Worm (Caenorhabditis elegans) whole organism, L1 larva: Measurements from ENCODE around the gene col-140.

Experiments
- alr-1 ChIP-seq: fragments of 200-800 bp; sonication (Bioruptor generic); optimal IDR thresholded peaks from 2 replicates; lab custom pipeline; 2018; ENCODE audit warnings: borderline replicate concordance, mild to moderate bottlenecking, missing genetic modification characterization, missing compliant biosample characterization
- aly-2 ChIP-seq: fragments of 150-350 bp; optimal IDR thresholded peaks from 2 replicates; lab custom pipeline; 2014; ENCODE audit warnings: missing biosample characterization, missing genetic modification characterization
- blmp-1 ChIP-seq: fragments of 150-350 bp; optimal IDR thresholded peaks from 2 replicates; lab custom pipeline; 2014; ENCODE audit warnings: missing biosample characterization, missing genetic modification characterization
- ceh-63 ChIP-seq: fragments of 200-800 bp; sonication (Bioruptor generic); optimal IDR thresholded peaks from 2 replicates; lab custom pipeline; 2018; ENCODE audit warnings: mild to moderate bottlenecking, missing genetic modification characterization, missing compliant biosample characterization
- ceh-90 ChIP-seq: sonication (generic microtip); optimal IDR thresholded peaks from 2 replicates; lab custom pipeline; 2016; ENCODE audit warnings: missing genetic modification characterization, missing compliant biosample characterization
- ces-1 ChIP-seq: fragments of 150-350 bp; optimal IDR thresholded peaks from 2 replicates; lab custom pipeline; 2014; ENCODE audit warnings: missing biosample characterization, missing genetic modification reagents, missing genetic modification characterization
- dsc-1 ChIP-seq: sonication (generic microtip); optimal IDR thresholded peaks from 2 replicates; lab custom pipeline; 2016; ENCODE audit warnings: mild to moderate bottlenecking, missing genetic modification characterization, missing compliant biosample characterization
- efl-1 ChIP-seq, 4 experiments: fragments of 150-350 bp; optimal IDR thresholded peaks in 3 of 4; peaks in 1 of 4; 1 replicate in 1 of 4; 2 replicates in 3 of 4; lab custom pipeline; 2014; ENCODE audit warnings: missing biosample characterization in 2 of 4, missing genetic modification characterization in 2 of 4, missing genetic modification reagents in 2 of 4
- efl-3 ChIP-seq: fragments of 200-800 bp; sonication (Bioruptor generic); optimal IDR thresholded peaks from 2 replicates; lab custom pipeline; 2018; ENCODE audit warnings: mild to moderate bottlenecking, missing genetic modification characterization, missing compliant biosample characterization
- elt-2 ChIP-seq: sonication (generic microtip); optimal IDR thresholded peaks from 2 replicates; lab custom pipeline; 2016; ENCODE audit warnings: missing genetic modification characterization, mild to moderate bottlenecking, inconsistent platforms, missing compliant biosample characterization, missing genetic modification reagents
- ets-5 ChIP-seq: fragments of 200-800 bp; sonication (Bioruptor generic); IDR thresholded peaks from 2 replicates; pipeline ENCODE4 v1.3.6; 2022; ENCODE audit warnings: missing genetic modification characterization, missing compliant biosample characterization
- fkh-4 ChIP-seq: sonication (generic microtip); optimal IDR thresholded peaks from 2 replicates; lab custom pipeline; 2016; ENCODE audit warnings: missing compliant biosample characterization, missing genetic modification characterization, borderline replicate concordance
- fkh-8 ChIP-seq: sonication (generic microtip); optimal IDR thresholded peaks from 2 replicates; lab custom pipeline; 2016; ENCODE audit warnings: mild to moderate bottlenecking, missing genetic modification characterization, missing compliant biosample characterization
- grh-1 ChIP-seq: fragments of 200-800 bp; sonication (Bioruptor generic); IDR thresholded peaks from 2 replicates; pipeline ENCODE4 v1.3.6; 2022; ENCODE audit warnings: missing genetic modification reagents, missing genetic modification characterization, missing compliant biosample characterization
- hpl-2 ChIP-seq: fragments of 150-350 bp; optimal IDR thresholded peaks from 2 replicates; lab custom pipeline; 2014; ENCODE audit warnings: missing biosample characterization, missing genetic modification reagents, missing genetic modification characterization
- irx-1 ChIP-seq: sonication (generic microtip); optimal IDR thresholded peaks from 2 replicates; lab custom pipeline; 2016; ENCODE audit warnings: missing genetic modification characterization, missing compliant biosample characterization
- isw-1 ChIP-seq: fragments of 200-800 bp; sonication (Bioruptor generic); IDR thresholded peaks from 2 replicates; pipeline ENCODE4 v1.3.6; 2022; ENCODE audit warnings: missing genetic modification characterization, missing compliant biosample characterization
- lin-14 ChIP-seq: fragments of 200-800 bp; sonication (Bioruptor generic); optimal IDR thresholded peaks from 2 replicates; lab custom pipeline; 2018; ENCODE audit warnings: mild to moderate bottlenecking, missing genetic modification characterization, moderate library complexity, missing compliant biosample characterization
- lsy-2 ChIP-seq, 2 experiments: fragments of 150-350 bp; optimal IDR thresholded peaks; 2 replicates each; lab custom pipeline; 2014; ENCODE audit warnings: missing biosample characterization in 2 of 2, missing genetic modification characterization in 2 of 2
- mab-9 ChIP-seq: fragments of 200-800 bp; sonication (Bioruptor generic); IDR thresholded peaks from 2 replicates; pipeline ENCODE4 v1.3.6; 2022; ENCODE audit warnings: missing genetic modification reagents, missing genetic modification characterization, missing compliant biosample characterization
- mef-2 ChIP-seq: fragments of 150-350 bp; optimal IDR thresholded peaks from 2 replicates; lab custom pipeline; 2014; ENCODE audit warnings: missing biosample characterization, missing genetic modification characterization
- mep-1 ChIP-seq: fragments of 150-350 bp; optimal IDR thresholded peaks from 2 replicates; lab custom pipeline; 2014; ENCODE audit warnings: missing biosample characterization, missing genetic modification characterization
- nhr-11 ChIP-seq: fragments of 150-350 bp; optimal IDR thresholded peaks from 2 replicates; lab custom pipeline; 2014; ENCODE audit warnings: missing biosample characterization, missing genetic modification characterization
- nhr-20 ChIP-seq: sonication (generic microtip); optimal IDR thresholded peaks from 2 replicates; lab custom pipeline; 2016; ENCODE audit warnings: mild to moderate bottlenecking, missing genetic modification characterization, missing compliant biosample characterization
- nhr-237 ChIP-seq: fragments of 150-350 bp; optimal IDR thresholded peaks from 2 replicates; lab custom pipeline; 2014; ENCODE audit warnings: missing biosample characterization, missing genetic modification characterization
- nhr-47 ChIP-seq: sonication (generic microtip); optimal IDR thresholded peaks from 2 replicates; lab custom pipeline; 2016; ENCODE audit warnings: mild to moderate bottlenecking, missing genetic modification characterization, moderate library complexity, missing compliant biosample characterization
- nhr-71 ChIP-seq: sonication (generic microtip); optimal IDR thresholded peaks from 2 replicates; lab custom pipeline; 2016; ENCODE audit warnings: mild to moderate bottlenecking, missing genetic modification characterization, moderate library complexity, missing compliant biosample characterization
- nhr-76 ChIP-seq: sonication (generic microtip); optimal IDR thresholded peaks from 2 replicates; lab custom pipeline; 2017; ENCODE audit warnings: missing biosample characterization, missing genetic modification characterization
- nhr-77 ChIP-seq: fragments of 150-350 bp; optimal IDR thresholded peaks from 2 replicates; lab custom pipeline; 2014; ENCODE audit warnings: missing biosample characterization, missing genetic modification characterization
- nhr-84 ChIP-seq: sonication (generic microtip); optimal IDR thresholded peaks from 2 replicates; lab custom pipeline; 2017; ENCODE audit warnings: missing biosample characterization, missing genetic modification characterization
- nhr-85 ChIP-seq: sonication (generic microtip); peaks from one replicate; lab custom pipeline; 2016; ENCODE audit warnings: missing genetic modification characterization, inconsistent platforms, missing compliant biosample characterization
- pqm-1 ChIP-seq: sonication (generic microtip); optimal IDR thresholded peaks from 3 replicates; lab custom pipeline; 2017; ENCODE audit warnings: missing biosample characterization, missing genetic modification characterization
- rnt-1 ChIP-seq: sonication (generic microtip); optimal IDR thresholded peaks from 2 replicates; lab custom pipeline; 2016; ENCODE audit warnings: mild to moderate bottlenecking, missing genetic modification characterization, moderate library complexity, missing compliant biosample characterization
- snpc-4 ChIP-seq: fragments of 150-350 bp; optimal IDR thresholded peaks from 2 replicates; lab custom pipeline; 2014; ENCODE audit warnings: missing biosample characterization, missing genetic modification characterization
- snu-23 ChIP-seq: sonication (generic microtip); optimal IDR thresholded peaks from 2 replicates; lab custom pipeline; 2016; ENCODE audit warnings: missing genetic modification characterization, missing compliant biosample characterization
- sup-37 ChIP-seq: fragments of 200-800 bp; sonication (Bioruptor generic); optimal IDR thresholded peaks from 2 replicates; lab custom pipeline; 2018; ENCODE audit warnings: mild to moderate bottlenecking, missing genetic modification characterization, missing compliant biosample characterization
- swsn-7 ChIP-seq: sonication (generic microtip); optimal IDR thresholded peaks from 2 replicates; lab custom pipeline; 2016; ENCODE audit warnings: missing genetic modification characterization, missing compliant biosample characterization
- tbx-2 ChIP-seq: sonication (generic microtip); optimal IDR thresholded peaks from 2 replicates; lab custom pipeline; 2016; ENCODE audit warnings: missing genetic modification characterization, missing compliant biosample characterization
- unc-130 ChIP-seq: fragments of 150-350 bp; optimal IDR thresholded peaks from 2 replicates; lab custom pipeline; 2017; ENCODE audit warnings: missing biosample characterization, missing genetic modification characterization, inconsistent platforms
- unc-86 ChIP-seq: sonication (generic microtip); optimal IDR thresholded peaks from 2 replicates; lab custom pipeline; 2016; ENCODE audit warnings: missing genetic modification characterization, missing compliant biosample characterization
- unc-98 ChIP-seq: fragments of 200-800 bp; sonication (Bioruptor generic); IDR thresholded peaks from 2 replicates; pipeline ENCODE4 v1.3.6; 2022; ENCODE audit warnings: missing genetic modification characterization, missing compliant biosample characterization
- zag-1 ChIP-seq: fragments of 150-350 bp; optimal IDR thresholded peaks from 2 replicates; lab custom pipeline; 2014; ENCODE audit warnings: missing biosample characterization, missing genetic modification characterization
- zip-4 ChIP-seq: fragments of 200-800 bp; sonication (Bioruptor generic); optimal IDR thresholded peaks from 2 replicates; lab custom pipeline; 2018; ENCODE audit warnings: mild to moderate bottlenecking, missing genetic modification characterization, moderate library complexity, missing compliant biosample characterization

Gene col-140

DNA sequence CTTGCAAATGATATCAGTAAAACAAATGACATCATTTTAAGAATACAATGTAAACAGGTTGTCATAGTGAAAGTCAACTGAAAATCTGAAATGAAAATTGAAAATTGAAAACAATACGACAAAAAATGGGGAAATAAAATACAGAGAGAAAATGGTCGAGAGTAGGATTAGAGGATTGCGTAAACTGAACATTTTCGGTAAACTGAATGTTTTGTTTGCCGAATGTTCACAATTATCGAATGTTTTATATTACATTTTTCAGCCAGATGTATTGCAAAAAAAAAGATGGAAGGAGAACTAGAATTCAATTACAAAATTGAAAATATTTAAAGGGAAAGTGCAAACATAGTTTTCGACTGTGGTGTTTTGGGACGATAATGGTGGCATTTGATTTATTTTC, 28.5 kb upstream of the col-140 start, which contains the start of gene F26F12.5:
TSS of gene F26F12.5 (minus strand) at position 101 of the 400 bp plus-strand sequence.
- no peak for TF ChIP-seq blmp-1 (tag; lab: Kevin White, UChicago)
- no peak for TF ChIP-seq zip-4 (GFP tag; lab: Kevin White, UChicago)
- no peak for TF ChIP-seq efl-1 (optimal IDR thresholded peaks at IDR 0.05; lab: Kevin White, UChicago)
- no peak for TF ChIP-seq efl-1 (GFP tag; optimal IDR thresholded peaks at IDR 0.05 in 1 of 2; lab: Kevin White, UChicago)
- TF ChIP-seq irx-1 (tag; lab: Kevin White, UChicago): no peak
- TF ChIP-seq hpl-2 (GFP tag; lab: Kevin White, UChicago): no peak
- no peak for TF ChIP-seq ceh-90 (tag; lab: Kevin White, UChicago)
- no peak for TF ChIP-seq sup-37 (GFP tag; lab: Kevin White, UChicago)
- no peak for TF ChIP-seq elt-2 (tag; lab: Kevin White, UChicago)
- TF ChIP-seq isw-1: no peak
- TF ChIP-seq snpc-4 (tag; lab: Kevin White, UChicago): no peak
- no peak for TF ChIP-seq nhr-11 (tag; lab: Kevin White, UChicago)
- TF ChIP-seq unc-130 (tag; lab: Kevin White, UChicago): no peak
- TF ChIP-seq nhr-76 (tag; lab: Kevin White, UChicago): no peak
- TF ChIP-seq swsn-7 (tag; lab: Kevin White, UChicago): no peak
- TF ChIP-seq nhr-77 (tag; lab: Kevin White, UChicago): no peak
- no peak for TF ChIP-seq lin-14 (GFP tag; lab: Kevin White, UChicago)
- TF ChIP-seq aly-2 (tag; lab: Kevin White, UChicago): no peak
- TF ChIP-seq nhr-71 (tag; lab: Kevin White, UChicago): no peak
- TF ChIP-seq, all 84 proteins: peak for 0

DNA sequence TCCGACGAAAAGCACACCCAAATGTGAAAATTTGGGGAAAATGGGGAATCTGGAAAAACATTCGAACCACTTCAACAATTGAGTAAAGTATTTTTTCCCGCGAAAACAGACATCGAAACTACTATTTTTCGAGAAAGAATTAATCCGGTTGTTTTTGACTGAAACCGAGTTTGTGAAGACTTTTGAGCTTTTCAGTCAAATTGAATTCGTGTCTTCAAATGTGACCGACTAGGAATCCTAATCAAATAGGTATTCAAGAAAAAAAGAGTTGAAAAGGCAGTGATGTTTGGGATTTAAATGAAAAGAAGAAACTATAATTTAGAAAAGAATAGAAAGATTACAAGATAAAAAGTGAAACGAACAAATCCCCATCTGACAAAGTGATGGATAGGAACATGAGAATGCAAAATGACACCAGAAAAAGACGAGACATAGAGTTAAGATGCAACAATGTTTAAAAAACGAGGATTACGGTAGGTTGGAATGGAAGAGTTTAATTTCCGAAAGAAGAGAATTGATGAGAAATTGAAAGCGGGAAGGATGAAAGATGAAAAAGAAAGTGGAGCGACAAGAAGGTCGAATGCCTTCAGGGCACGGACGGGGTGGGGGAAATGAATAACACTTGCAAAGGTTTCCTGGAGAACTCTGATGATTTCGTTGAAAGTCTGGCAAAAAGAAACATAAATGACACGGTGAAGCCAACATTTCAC, 26.0 kb upstream of the col-140 start, which contains the start of gene F26F12.8:
TSS of gene F26F12.8 (minus strand) at position 51 of the 710 bp plus-strand sequence.
- TF ChIP-seq blmp-1 (tag; lab: Kevin White, UChicago) (peak; percentile 59), ceh-63 (GFP tag; lab: Kevin White, UChicago) (no peak), lin-14 (GFP tag; lab: Kevin White, UChicago) (peak; percentile 4), zag-1 (tag; lab: Kevin White, UChicago) (no peak), nhr-85 (tag; lab: Kevin White, UChicago) (peak; percentile 3)

- TF ChIP-seq mef-2 (tag; lab: Kevin White, UChicago) (no peak), aly-2 (tag; lab: Kevin White, UChicago) (no peak), dsc-1 (peak; percentile 78), lsy-2 (tag; optimal IDR thresholded peaks at IDR 0.05; lab: Kevin White, UChicago) (no peak), ets-5 (GFP tag; lab: Robert Waterston, UW) (no peak), grh-1 (GFP tag; lab: Robert Waterston, UW) (no peak), ceh-63 (GFP tag; lab: Kevin White, UChicago) (no peak), mep-1 (no peak)
Observed at ce11 chrV:5852084-5852483, 15.4 kb upstream of the col-140 start.

DNA sequence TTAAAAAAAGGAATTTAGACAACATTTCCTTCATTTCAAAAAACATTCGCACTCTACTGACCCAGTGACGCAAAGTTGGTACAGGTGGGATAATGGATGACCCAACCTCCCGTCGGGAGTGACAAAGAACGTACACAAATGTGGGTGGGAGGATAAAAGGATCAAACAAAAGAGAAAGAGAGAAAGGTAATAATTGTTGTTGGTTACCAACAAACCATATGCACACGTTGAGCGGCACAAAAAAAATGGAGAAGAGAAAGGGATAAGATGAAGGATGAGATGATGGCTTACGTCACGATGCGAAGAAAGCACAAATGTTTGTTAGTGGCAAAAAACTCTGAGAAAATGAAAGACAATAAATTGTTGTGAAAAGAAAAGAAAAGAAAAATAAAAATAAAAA, 15.0 kb upstream of the col-140 start:
- TF ChIP-seq nhr-84 (tag; lab: Kevin White, UChicago): no peak
- no peak for TF ChIP-seq snpc-4 (tag; lab: Kevin White, UChicago)
- TF ChIP-seq unc-86 (tag; lab: Kevin White, UChicago): no peak
- TF ChIP-seq efl-3 (GFP tag; lab: Kevin White, UChicago): no peak
- TF ChIP-seq nhr-71 (tag; lab: Kevin White, UChicago): peak; percentile 56
- TF ChIP-seq alr-1 (tag; lab: Kevin White, UChicago): no peak
- no peak for TF ChIP-seq fkh-4
- TF ChIP-seq fkh-8 (tag; lab: Kevin White, UChicago): no peak
- peak; percentile 36 for TF ChIP-seq nhr-20 (tag; lab: Kevin White, UChicago)
- TF ChIP-seq sup-37 (GFP tag; lab: Kevin White, UChicago): no peak
- no peak for TF ChIP-seq ceh-90 (tag; lab: Kevin White, UChicago)
- TF ChIP-seq unc-98: no peak
- TF ChIP-seq rnt-1 (tag; lab: Kevin White, UChicago): peak; percentile 41
- no peak for TF ChIP-seq pqm-1
- no peak for TF ChIP-seq ets-5 (GFP tag; lab: Robert Waterston, UW)
- TF ChIP-seq nhr-47 (tag; lab: Kevin White, UChicago): no peak
- no peak for TF ChIP-seq zip-4 (GFP tag; lab: Kevin White, UChicago)
- peak; percentile 24 for TF ChIP-seq tbx-2
- TF ChIP-seq unc-130 (tag; lab: Kevin White, UChicago): peak; percentile 35
- TF ChIP-seq nhr-85 (tag; lab: Kevin White, UChicago): peak; percentile 61
- peak; percentile 38 for TF ChIP-seq snu-23
- peak; percentile 68 for TF ChIP-seq lin-14 (GFP tag; lab: Kevin White, UChicago)
- TF ChIP-seq blmp-1 (tag; lab: Kevin White, UChicago): peak; percentile 48
- no peak for TF ChIP-seq ces-1 (GFP tag; lab: Kevin White, UChicago)
- no peak for TF ChIP-seq nhr-237
- no peak for TF ChIP-seq mab-9 (GFP tag; lab: Robert Waterston, UW)
- peak in 1 of 2 experiments; percentile 42 for TF ChIP-seq lsy-2 (tag; optimal IDR thresholded peaks at IDR 0.05; lab: Kevin White, UChicago)
- no peak for TF ChIP-seq grh-1 (GFP tag; lab: Robert Waterston, UW)
- TF ChIP-seq mef-2 (tag; lab: Kevin White, UChicago): no peak
- TF ChIP-seq isw-1: no peak
